Worm (Caenorhabditis elegans): ENCODE data around the gene C04A2.15.

Gene C04A2.15

ce11 chrII:6891176-6891575 lies 39.1 kb downstream of the C04A2.15 start (continued):
- TF ChIP-seq fkh-10 (GFP tag; optimal IDR thresholded peaks at IDR 0.05), result no peak
- peak; percentile 67 for TF ChIP-seq elt-2 (tag; optimal IDR thresholded peaks at IDR 0.05)
- TF ChIP-seq nhr-77 (tag; optimal IDR thresholded peaks at IDR 0.05), result no peak
- no peak for TF ChIP-seq daf-12 (tag; optimal IDR thresholded peaks at IDR 0.05)
- no peak for TF ChIP-seq egl-5 (tag; optimal IDR thresholded peaks at IDR 0.05)
- no peak for TF ChIP-seq ceh-16 (tag; optimal IDR thresholded peaks at IDR 0.05)
- no peak for TF ChIP-seq egl-27 (tag; optimal IDR thresholded peaks at IDR 0.05)
- no peak for TF ChIP-seq nhr-237 (tag; optimal IDR thresholded peaks at IDR 0.05)
- TF ChIP-seq nhr-25 (tag; optimal IDR thresholded peaks at IDR 0.05), result no peak
- peak; percentile 68 for TF ChIP-seq nhr-43 (tag; optimal IDR thresholded peaks at IDR 0.05; ENCODE audit: poor library complexity, severe bottlenecking)
- TF ChIP-seq nhr-76 (tag; optimal IDR thresholded peaks at IDR 0.05), result no peak
- TF ChIP-seq fos-1 (tag; optimal IDR thresholded peaks at IDR 0.05), result no peak
- no peak for TF ChIP-seq ZK546.5 (tag; optimal IDR thresholded peaks at IDR 0.05)
- TF ChIP-seq elt-3 (tag; optimal IDR thresholded peaks at IDR 0.05), result peak in 1 of 3 experiments; percentile 33
- peak; percentile 72 for TF ChIP-seq pqm-1 (tag; optimal IDR thresholded peaks at IDR 0.05)
- TF ChIP-seq hmg-11 (tag; optimal IDR thresholded peaks at IDR 0.05), result peak; percentile 35
- no peak for TF ChIP-seq nhr-11 (tag; optimal IDR thresholded peaks at IDR 0.05)

ce11 chrII:6891838-6892237 lies 39.8 kb downstream of the C04A2.15 start:
- TF ChIP-seq lsy-12 (tag; optimal IDR thresholded peaks at IDR 0.05) (peak; percentile 64), nhr-77 (tag; optimal IDR thresholded peaks at IDR 0.05) (no peak), ama-1 (optimal IDR thresholded peaks at IDR 0.05) (peak; percentile 63), nhr-11 (tag; optimal IDR thresholded peaks at IDR 0.05) (no peak), egl-5 (tag; optimal IDR thresholded peaks at IDR 0.05) (no peak), nhr-23 (tag; optimal IDR thresholded peaks at IDR 0.05) (peak; percentile 60), ceh-82 (tag; optimal IDR thresholded peaks at IDR 0.05) (no peak), unc-39 (tag; optimal IDR thresholded peaks at IDR 0.05) (no peak), pha-4 (tag; optimal IDR thresholded peaks at IDR 0.05) (peak; percentile 50), nhr-43 (tag; optimal IDR thresholded peaks at IDR 0.05; ENCODE audit: poor library complexity, severe bottlenecking) (peak; percentile 85), nhr-237 (tag; optimal IDR thresholded peaks at IDR 0.05) (no peak), nhr-25 (tag; optimal IDR thresholded peaks at IDR 0.05) (peak; percentile 39), pqm-1 (tag; optimal IDR thresholded peaks at IDR 0.05) (peak; percentile 77), elt-2 (tag; optimal IDR thresholded peaks at IDR 0.05) (peak; percentile 50), jun-1 (tag; optimal IDR thresholded peaks at IDR 0.05) (peak; percentile 86), nfya-1 (tag; optimal IDR thresholded peaks at IDR 0.05; ENCODE audit: insufficient read depth) (peak; percentile 46), tbx-2 (tag; optimal IDR thresholded peaks at IDR 0.05) (no peak), lin-15B (tag; optimal IDR thresholded peaks at IDR 0.05) (no peak), hmg-11 (tag; optimal IDR thresholded peaks at IDR 0.05) (no peak), fkh-10 (GFP tag; optimal IDR thresholded peaks at IDR 0.05) (no peak), lin-39 (tag; optimal IDR thresholded peaks at IDR 0.05) (peak; percentile 41), mml-1 (tag; optimal IDR thresholded peaks at IDR 0.05) (no peak)

ce11 chrII:6893589-6894245 lies 41.7 kb downstream of the C04A2.15 start, which contains the start of gene adal-1:
adal-1 (minus strand) TSS chrII:6893639.
- no peak for TF ChIP-seq nhr-25 (tag; optimal IDR thresholded peaks at IDR 0.05)
- TF ChIP-seq R02D3.7 (tag; optimal IDR thresholded peaks at IDR 0.05), result no peak

- TF ChIP-seq elt-2 (tag; optimal IDR thresholded peaks at IDR 0.05), result peak; percentile 34
- TF ChIP-seq pqm-1 (tag; optimal IDR thresholded peaks at IDR 0.05), result peak; percentile 29
- TF ChIP-seq ceh-9 (tag; optimal IDR thresholded peaks at IDR 0.05), result no peak
These were observed 45.5 kb downstream of the C04A2.15 start, which contains the start of gene C44B7.11 for ce11 chrII:6897507-6897906. C44B7.11 (minus strand) TSS chrII:6897540.

ce11 chrII:6898017-6898779 lies 46.2 kb downstream of the C04A2.15 start, which contains the start of gene hrpl-1:
hrpl-1 (plus strand) TSS chrII:6898729.
- TF ChIP-seq nhr-43 (tag; optimal IDR thresholded peaks at IDR 0.05; ENCODE audit: poor library complexity, severe bottlenecking) (peak; percentile 35), nhr-67 (tag; optimal IDR thresholded peaks at IDR 0.05) (no peak), lin-15B (tag; optimal IDR thresholded peaks at IDR 0.05) (no peak), egl-27 (tag; optimal IDR thresholded peaks at IDR 0.05) (no peak), nfya-1 (tag; optimal IDR thresholded peaks at IDR 0.05; ENCODE audit: insufficient read depth) (peak; percentile 24), mml-1 (tag; optimal IDR thresholded peaks at IDR 0.05) (no peak)

Data from whole organism, L3 larva.